Fruit fly (Drosophila melanogaster): ENCODE measurements around the gene kirre.

Gene kirre

dm6 chrX:3090930-3091329, 350.7 kb downstream of the kirre start:
- no peak for TF ChIP-seq sage (GFP tag; optimal IDR thresholded peaks at IDR 0.05)
- no peak for TF ChIP-seq OdsH (GFP tag; optimal IDR thresholded peaks at IDR 0.05)
- TF ChIP-seq Hr78 (GFP tag; optimal IDR thresholded peaks at IDR 0.05) = no peak
- TF ChIP-seq Sp1 (GFP tag; optimal IDR thresholded peaks at IDR 0.05) = no peak
- no peak for TF ChIP-seq psq (GFP tag; optimal IDR thresholded peaks at IDR 0.05)
- no peak for TF ChIP-seq usp (GFP tag; optimal IDR thresholded peaks at IDR 0.05)
- TF ChIP-seq Jra (GFP tag; optimal IDR thresholded peaks at IDR 0.05) = no peak
- TF ChIP-seq br (GFP tag; optimal IDR thresholded peaks at IDR 0.05) = no peak
- TF ChIP-seq ey (GFP tag; optimal IDR thresholded peaks at IDR 0.05) = no peak
- no peak for TF ChIP-seq Dfd (GFP tag; optimal IDR thresholded peaks at IDR 0.05)
- TF ChIP-seq jim (GFP tag; optimal IDR thresholded peaks at IDR 0.05) = no peak
- TF ChIP-seq Abd-B (GFP tag; optimal IDR thresholded peaks at IDR 0.05) = no peak
- TF ChIP-seq HLH106 (tag; optimal IDR thresholded peaks at IDR 0.05) = no peak
- no peak for TF ChIP-seq Hnf4 (GFP tag; optimal IDR thresholded peaks at IDR 0.05)
- no peak for TF ChIP-seq foxo (GFP tag; optimal IDR thresholded peaks at IDR 0.05)
- TF ChIP-seq rgr (GFP tag; optimal IDR thresholded peaks at IDR 0.05) = no peak
- no peak for TF ChIP-seq brk (GFP tag; optimal IDR thresholded peaks at IDR 0.05)
- no peak for TF ChIP-seq dl (GFP tag; optimal IDR thresholded peaks at IDR 0.05; ENCODE audit: insufficient read depth in 1 of 2, partially characterized antibody in 2 of 2)
- TF ChIP-seq fru (GFP tag; optimal IDR thresholded peaks at IDR 0.05) = no peak

dm6 chrX:3096324-3096723, 356.1 kb downstream of the kirre start:
- TF ChIP-seq h (GFP tag; optimal IDR thresholded peaks at IDR 0.05) (no peak), sv (GFP tag; optimal IDR thresholded peaks at IDR 0.05) (no peak), OdsH (GFP tag; optimal IDR thresholded peaks at IDR 0.05) (no peak), ey (GFP tag; optimal IDR thresholded peaks at IDR 0.05) (no peak), sage (GFP tag; optimal IDR thresholded peaks at IDR 0.05) (no peak), tai (GFP tag; optimal IDR thresholded peaks at IDR 0.05) (no peak), CG32264 (GFP tag; optimal IDR thresholded peaks at IDR 0.05) (no peak), psq (GFP tag; optimal IDR thresholded peaks at IDR 0.05) (no peak), jim (GFP tag; optimal IDR thresholded peaks at IDR 0.05) (no peak), usp (GFP tag; optimal IDR thresholded peaks at IDR 0.05) (no peak)

- TF ChIP-seq GATAd (GFP tag; optimal IDR thresholded peaks at IDR 0.05) = no peak
- TF ChIP-seq CG32264 (GFP tag; optimal IDR thresholded peaks at IDR 0.05) = peak; percentile 19
- peak; percentile 84 for TF ChIP-seq sv (GFP tag; optimal IDR thresholded peaks at IDR 0.05)
- no peak for TF ChIP-seq Hr83 (GFP tag; optimal IDR thresholded peaks at IDR 0.05; ENCODE audit: poor library complexity, severe bottlenecking)
- TF ChIP-seq Hr78 (GFP tag; optimal IDR thresholded peaks at IDR 0.05) = no peak
- TF ChIP-seq Dfd (GFP tag; optimal IDR thresholded peaks at IDR 0.05) = no peak
- TF ChIP-seq br (GFP tag; optimal IDR thresholded peaks at IDR 0.05) = peak; percentile 77
- TF ChIP-seq foxo (GFP tag; optimal IDR thresholded peaks at IDR 0.05) = peak in 1 of 2 experiments; percentile 85
- TF ChIP-seq Rel (GFP tag; optimal IDR thresholded peaks at IDR 0.05) = no peak
- TF ChIP-seq Rel (tag; optimal IDR thresholded peaks at IDR 0.05) = peak; percentile 65
- TF ChIP-seq CG9705 (GFP tag; optimal IDR thresholded peaks at IDR 0.05) = peak; percentile 76
- TF ChIP-seq usp (GFP tag; optimal IDR thresholded peaks at IDR 0.05) = no peak
- peak; percentile 75 for TF ChIP-seq Hnf4 (GFP tag; optimal IDR thresholded peaks at IDR 0.05)
- peak; percentile 65 for TF ChIP-seq OdsH (GFP tag; optimal IDR thresholded peaks at IDR 0.05)
- TF ChIP-seq brk (GFP tag; optimal IDR thresholded peaks at IDR 0.05) = peak; percentile 18
- no peak for TF ChIP-seq dl (GFP tag; optimal IDR thresholded peaks at IDR 0.05; ENCODE audit: insufficient read depth in 1 of 2, partially characterized antibody in 2 of 2)
- peak; percentile 7 for TF ChIP-seq CrebA (GFP tag; optimal IDR thresholded peaks at IDR 0.05; ENCODE audit: borderline replicate concordance)
- no peak for TF ChIP-seq N (GFP tag; optimal IDR thresholded peaks at IDR 0.05)
- no peak for TF ChIP-seq jim (GFP tag; optimal IDR thresholded peaks at IDR 0.05)
- TF ChIP-seq woc (GFP tag; optimal IDR thresholded peaks at IDR 0.05) = peak; percentile 66
- peak; percentile 42 for TF ChIP-seq tai (GFP tag; optimal IDR thresholded peaks at IDR 0.05)
- no peak for TF ChIP-seq Vsx2 (GFP tag; optimal IDR thresholded peaks at IDR 0.05; ENCODE audit: partially characterized antibody)
- TF ChIP-seq sage (GFP tag; optimal IDR thresholded peaks at IDR 0.05) = peak; percentile 51
- peak; percentile 68 for TF ChIP-seq psq (GFP tag; optimal IDR thresholded peaks at IDR 0.05)
- TF ChIP-seq lola (GFP tag; optimal IDR thresholded peaks at IDR 0.05) = no peak
- TF ChIP-seq HLH106 (tag; optimal IDR thresholded peaks at IDR 0.05) = peak; percentile 85
- no peak for TF ChIP-seq Dif (GFP tag; optimal IDR thresholded peaks at IDR 0.05; ENCODE audit: partially characterized antibody)
- TF ChIP-seq fru (GFP tag; optimal IDR thresholded peaks at IDR 0.05) = peak; percentile 86
- no peak for TF ChIP-seq dsf (GFP tag; optimal IDR thresholded peaks at IDR 0.05; ENCODE audit: borderline replicate concordance)
- no peak for TF ChIP-seq Abd-B (GFP tag; optimal IDR thresholded peaks at IDR 0.05)
- TF ChIP-seq Jra (GFP tag; optimal IDR thresholded peaks at IDR 0.05) = peak; percentile 27
- TF ChIP-seq h (GFP tag; optimal IDR thresholded peaks at IDR 0.05) = peak; percentile 87
- peak; percentile 75 for TF ChIP-seq dmrt93B (GFP tag; optimal IDR thresholded peaks at IDR 0.05)
- no peak for TF ChIP-seq Myc (optimal IDR thresholded peaks at IDR 0.05)
- TF ChIP-seq ey (GFP tag; optimal IDR thresholded peaks at IDR 0.05) = peak; percentile 85
- peak; percentile 79 for TF ChIP-seq Sp1 (GFP tag; optimal IDR thresholded peaks at IDR 0.05)
- TF ChIP-seq rgr (GFP tag; optimal IDR thresholded peaks at IDR 0.05) = peak; percentile 74
These were observed 356.8 kb downstream of the kirre start for dm6 chrX:3097008-3097407.

Measured in whole organism, wandering third instar larva.